Fruit fly (Drosophila melanogaster) whole organism, wandering third instar larva: ENCODE results near the gene Gli.
A peak's percentile ranks its signal among the peaks of the same experiment; 100 is the strongest.

Experiments used
- Abd-B ChIP-seq: fragments of >200 bp; optimal IDR thresholded peaks from 2 replicates; lab custom pipeline; 2017; ENCODE audit warnings: missing biosample characterization, missing genetic modification characterization
- CG32264 ChIP-seq: fragments of 200-800 bp; sonication (Bioruptor generic); optimal IDR thresholded peaks from 2 replicates; lab custom pipeline; 2016; ENCODE audit warnings: missing biosample characterization, missing genetic modification characterization
- CG9705 ChIP-seq: fragments of 200-800 bp; sonication (Bioruptor generic); optimal IDR thresholded peaks from 2 replicates; lab custom pipeline; 2018; ENCODE audit warnings: missing biosample characterization, mild to moderate bottlenecking, missing genetic modification characterization
- CrebA ChIP-seq: fragments of 200-800 bp; sonication (Bioruptor generic); optimal IDR thresholded peaks from 2 replicates; lab custom pipeline; 2016; ENCODE audit warnings: missing biosample characterization, mild to moderate bottlenecking, missing genetic modification characterization, borderline replicate concordance
- Dfd ChIP-seq: fragments of >200 bp; optimal IDR thresholded peaks from 2 replicates; lab custom pipeline; 2017; ENCODE audit warnings: missing biosample characterization, missing genetic modification characterization
- Dif ChIP-seq: fragments of 200-275, 200-300 bp; sonication (Bioruptor generic); optimal IDR thresholded peaks from 2 replicates; lab custom pipeline; 2018; ENCODE audit warnings: missing biosample characterization, missing genetic modification characterization; ENCODE audit not compliant: partially characterized antibody
- GATAd ChIP-seq: sonication (Bioruptor generic); optimal IDR thresholded peaks from 2 replicates; lab custom pipeline; 2016; ENCODE audit warnings: missing biosample characterization, missing genetic modification characterization
- HLH106 ChIP-seq: fragments of 200-800 bp; optimal IDR thresholded peaks from 3 replicates; lab custom pipeline; 2019; ENCODE audit warnings: missing biosample characterization, mild to moderate bottlenecking, missing genetic modification characterization, moderate library complexity
- Hnf4 ChIP-seq: fragments of 200-800 bp; sonication (Bioruptor generic); optimal IDR thresholded peaks from 2 replicates; lab custom pipeline; 2016; ENCODE audit warnings: missing biosample characterization, mild to moderate bottlenecking, missing genetic modification characterization
- Hr78 ChIP-seq: fragments of >200 bp; optimal IDR thresholded peaks from 2 replicates; lab custom pipeline; 2017; ENCODE audit warnings: missing biosample characterization, missing genetic modification characterization
- Hr83 ChIP-seq: fragments of 200-300 bp; sonication (Bioruptor generic); optimal IDR thresholded peaks from 2 replicates; lab custom pipeline; 2016; ENCODE audit warnings: missing biosample characterization, mild to moderate bottlenecking, missing genetic modification characterization, moderate library complexity; ENCODE audit not compliant: poor library complexity, severe bottlenecking
- Jra ChIP-seq: sonication (Bioruptor generic); optimal IDR thresholded peaks from 2 replicates; lab custom pipeline; 2016; ENCODE audit warnings: missing biosample characterization, missing genetic modification characterization
- Mio ChIP-seq: sonication (Bioruptor generic); optimal IDR thresholded peaks from 2 replicates; lab custom pipeline; 2016; ENCODE audit warnings: missing biosample characterization, missing genetic modification characterization
- Myc ChIP-seq: fragments of >200 bp; optimal IDR thresholded peaks from 2 replicates; lab custom pipeline; 2017
- N ChIP-seq: fragments of >200 bp; optimal IDR thresholded peaks from 2 replicates; lab custom pipeline; 2018; ENCODE audit warnings: missing biosample characterization, missing external identifiers, missing genetic modification characterization
- OdsH ChIP-seq: fragments of 200-800 bp; sonication (Bioruptor generic); optimal IDR thresholded peaks from 2 replicates; lab custom pipeline; 2016; ENCODE audit warnings: missing biosample characterization, mild to moderate bottlenecking, missing genetic modification characterization
- Rel ChIP-seq, 2 experiments: fragments of 200-800 bp; sonication (Bioruptor generic) in 1 of 2; optimal IDR thresholded peaks; 2 replicates in 1 of 2; 3 replicates in 1 of 2; lab custom pipeline; 2016 to 2019; ENCODE audit warnings: mild to moderate bottlenecking in 2 of 2, missing biosample characterization in 2 of 2, missing genetic modification characterization in 2 of 2, moderate library complexity in 1 of 2
- Sp1 ChIP-seq: fragments of 200-800 bp; sonication (Bioruptor generic); optimal IDR thresholded peaks from 3 replicates; lab custom pipeline; 2019; ENCODE audit warnings: missing biosample characterization, mild to moderate bottlenecking, missing genetic modification characterization, moderate library complexity
- Vsx2 ChIP-seq: fragments of 200-300, 225-300 bp; sonication (Bioruptor generic); optimal IDR thresholded peaks from 2 replicates; lab custom pipeline; 2018; ENCODE audit warnings: missing biosample characterization, missing genetic modification characterization; ENCODE audit not compliant: partially characterized antibody
- br ChIP-seq: fragments of 200-800 bp; sonication (Bioruptor generic); optimal IDR thresholded peaks from 2 replicates; lab custom pipeline; 2016; ENCODE audit warnings: missing biosample characterization, missing genetic modification characterization
- brk ChIP-seq: fragments of 200-800 bp; sonication (Bioruptor generic); optimal IDR thresholded peaks from 2 replicates; lab custom pipeline; 2016; ENCODE audit warnings: missing biosample characterization, mild to moderate bottlenecking, missing genetic modification characterization
- dl ChIP-seq, 2 experiments: fragments of 175-275, 200-275 bp in 1 of 2; fragments of 200-275 bp in 1 of 2; sonication (Bioruptor generic); optimal IDR thresholded peaks; lab custom pipeline; 2018; ENCODE audit warnings: mild to moderate bottlenecking in 2 of 2, missing biosample characterization in 2 of 2, missing genetic modification characterization in 2 of 2, moderate library complexity in 2 of 2; ENCODE audit not compliant: partially characterized antibody in 2 of 2, insufficient read depth in 1 of 2
- dmrt93B ChIP-seq: fragments of 200-800 bp; sonication (Bioruptor generic); optimal IDR thresholded peaks from 2 replicates; lab custom pipeline; 2018; ENCODE audit warnings: missing biosample characterization, mild to moderate bottlenecking, missing genetic modification characterization
- dsf ChIP-seq: sonication (Bioruptor generic); optimal IDR thresholded peaks from 2 replicates; lab custom pipeline; 2016; ENCODE audit warnings: missing biosample characterization, missing genetic modification characterization, borderline replicate concordance
- ey ChIP-seq: fragments of 200-800 bp; sonication (Bioruptor generic); optimal IDR thresholded peaks from 2 replicates; lab custom pipeline; 2016; ENCODE audit warnings: missing biosample characterization, missing genetic modification characterization
- foxo ChIP-seq, 2 experiments: fragments of 200-800 bp; sonication (Bioruptor generic); optimal IDR thresholded peaks; 2 replicates in 1 of 2; 3 replicates in 1 of 2; lab custom pipeline; 2016 to 2017; ENCODE audit warnings: missing biosample characterization in 2 of 2, missing genetic modification characterization in 2 of 2
- fru ChIP-seq: fragments of 200-800 bp; sonication (Bioruptor generic); optimal IDR thresholded peaks from 3 replicates; lab custom pipeline; 2016; ENCODE audit warnings: missing biosample characterization, mild to moderate bottlenecking, missing genetic modification characterization
- h ChIP-seq: fragments of 200-800 bp; sonication (Bioruptor generic); optimal IDR thresholded peaks from 3 replicates; lab custom pipeline; 2016; ENCODE audit warnings: missing biosample characterization, mild to moderate bottlenecking, missing genetic modification characterization
- jim ChIP-seq: fragments of 175-275, 200-325 bp; sonication (Bioruptor generic); optimal IDR thresholded peaks from 2 replicates; lab custom pipeline; 2016; ENCODE audit warnings: missing biosample characterization, mild to moderate bottlenecking, missing genetic modification characterization
- lola ChIP-seq: fragments of >200 bp; optimal IDR thresholded peaks from 2 replicates; lab custom pipeline; 2017; ENCODE audit warnings: missing biosample characterization, missing genetic modification characterization
- pan ChIP-seq: fragments of >200 bp; optimal IDR thresholded peaks from 2 replicates; lab custom pipeline; 2017
- psq ChIP-seq: fragments of 200-800 bp; sonication (Bioruptor generic); optimal IDR thresholded peaks from 3 replicates; lab custom pipeline; 2017; ENCODE audit warnings: missing biosample characterization, mild to moderate bottlenecking, missing genetic modification characterization, moderate library complexity
- rgr ChIP-seq: fragments of 200-800 bp; sonication (Bioruptor generic); optimal IDR thresholded peaks from 3 replicates; lab custom pipeline; 2016; ENCODE audit warnings: missing biosample characterization, mild to moderate bottlenecking, missing genetic modification characterization
- sage ChIP-seq: fragments of 200-800 bp; sonication (Bioruptor generic); optimal IDR thresholded peaks from 2 replicates; lab custom pipeline; 2016; ENCODE audit warnings: missing biosample characterization, mild to moderate bottlenecking, missing genetic modification characterization
- sv ChIP-seq: fragments of 200-800 bp; sonication (Bioruptor generic); optimal IDR thresholded peaks from 3 replicates; lab custom pipeline; 2016; ENCODE audit warnings: missing biosample characterization, missing genetic modification characterization
- tai ChIP-seq: sonication (Bioruptor generic); optimal IDR thresholded peaks from 2 replicates; lab custom pipeline; 2016; ENCODE audit warnings: missing biosample characterization, missing genetic modification characterization
- usp ChIP-seq: fragments of >200 bp; optimal IDR thresholded peaks from 2 replicates; lab custom pipeline; 2017; ENCODE audit warnings: missing biosample characterization, missing genetic modification characterization
- woc ChIP-seq: sonication (Bioruptor generic); optimal IDR thresholded peaks from 2 replicates; lab custom pipeline; 2016; ENCODE audit warnings: missing biosample characterization, mild to moderate bottlenecking, missing genetic modification characterization

Gli gene

dm6 chr2L:15747394-15748260 is 14.9 kb downstream of the Gli start, which contains the start of gene CycE:
Gene CycE (minus strand): TSS chr2L:15748150.
- TF ChIP-seq br (GFP tag; lab: Kevin White, UChicago): no peak
- no peak for TF ChIP-seq CrebA (GFP tag; lab: Kevin White, UChicago)
- TF ChIP-seq CG9705 (GFP tag; lab: Kevin White, UChicago): no peak
- TF ChIP-seq fru: peak; percentile 72
- no peak for TF ChIP-seq tai (GFP tag; lab: Kevin White, UChicago)
- no peak for TF ChIP-seq Rel (GFP tag; optimal IDR thresholded peaks at IDR 0.05; lab: Kevin White, UChicago)
- peak; percentile 0 for TF ChIP-seq Rel (tag; optimal IDR thresholded peaks at IDR 0.05; lab: Kevin White, UChicago)
- TF ChIP-seq Dif (GFP tag; lab: Kevin White, UChicago): peak; percentile 30
- no peak for TF ChIP-seq sv (GFP tag; lab: Kevin White, UChicago)
- no peak for TF ChIP-seq rgr (GFP tag; lab: Kevin White, UChicago)
- no peak for TF ChIP-seq Jra (GFP tag; lab: Kevin White, UChicago)
- TF ChIP-seq, all 38 proteins: peak for 3

dm6 chr2L:15746600-15747393 is 15.8 kb downstream of the Gli start:
- TF ChIP-seq br (GFP tag; lab: Kevin White, UChicago) (peak; percentile 61), pan (no peak), rgr (GFP tag; lab: Kevin White, UChicago) (peak; percentile 82), foxo (GFP tag; optimal IDR thresholded peaks at IDR 0.05; lab: Kevin White, UChicago) (peak in 1 of 2 experiments; percentile 87), Vsx2 (GFP tag; lab: Kevin White, UChicago) (no peak), usp (GFP tag; lab: Kevin White, UChicago) (no peak), Rel (GFP tag; optimal IDR thresholded peaks at IDR 0.05; lab: Kevin White, UChicago) (no peak), Rel (tag; optimal IDR thresholded peaks at IDR 0.05; lab: Kevin White, UChicago) (peak; percentile 64), tai (GFP tag; lab: Kevin White, UChicago) (no peak), brk (peak; percentile 12), Jra (GFP tag; lab: Kevin White, UChicago) (peak; percentile 24), Abd-B (GFP tag; lab: Kevin White, UChicago) (no peak), Hnf4 (peak; percentile 37), CG9705 (GFP tag; lab: Kevin White, UChicago) (peak; percentile 80), sv (GFP tag; lab: Kevin White, UChicago) (peak; percentile 66), Hr83 (GFP tag; lab: Kevin White, UChicago) (no peak), woc (peak; percentile 47), GATAd (no peak), CG32264 (GFP tag; lab: Kevin White, UChicago) (no peak), fru (peak; percentile 51), dmrt93B (no peak), CrebA (GFP tag; lab: Kevin White, UChicago) (no peak), Sp1 (GFP tag; lab: Kevin White, UChicago) (peak; percentile 94), Myc (lab: Kevin White, UChicago) (no peak), HLH106 (tag; lab: Kevin White, UChicago) (peak; percentile 93), ey (peak; percentile 51), dsf (GFP tag; lab: Kevin White, UChicago) (peak; percentile 10), OdsH (GFP tag; lab: Kevin White, UChicago) (peak; percentile 84), Mio (GFP tag; lab: Kevin White, UChicago) (no peak), sage (GFP tag; lab: Kevin White, UChicago) (no peak), Dif (GFP tag; lab: Kevin White, UChicago) (peak; percentile 31), h (GFP tag; lab: Kevin White, UChicago) (peak; percentile 57), jim (GFP tag; lab: Kevin White, UChicago) (no peak), N (no peak), dl (GFP tag; optimal IDR thresholded peaks at IDR 0.05; lab: Kevin White, UChicago; ENCODE audit: insufficient read depth in 1 of 2, partially characterized antibody in 2 of 2) (no peak), lola (GFP tag; lab: Kevin White, UChicago) (no peak), psq (GFP tag; lab: Kevin White, UChicago) (peak; percentile 79), Hr78 (no peak), Dfd (GFP tag; lab: Kevin White, UChicago) (no peak)
